ENCODE assay signal across 2 fruit fly cellular contexts in the genomic region with DNA sequence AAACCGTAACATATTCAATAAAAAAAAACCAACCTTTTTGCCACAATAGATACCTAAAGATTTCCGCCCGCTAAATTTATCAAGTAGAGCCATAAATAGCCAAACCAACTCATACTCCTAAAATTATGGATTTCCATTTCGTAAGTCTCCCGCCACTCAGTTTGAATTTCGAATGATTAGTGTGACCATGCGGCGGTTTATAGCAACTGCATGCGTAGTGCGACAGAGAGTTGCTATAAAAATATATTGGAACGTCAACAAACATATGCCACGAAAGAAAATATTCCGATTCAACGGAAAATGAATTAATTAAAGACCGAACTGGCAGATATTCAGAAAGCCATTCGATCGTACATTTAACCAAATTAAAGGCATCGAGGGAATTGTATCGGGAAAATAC.
TF ChIP-seq lines count a peak whose summit lies in the region.

A gene (plus strand): TSS at position 222 of the 400 bp plus-strand sequence.

- no peak for TF ChIP-seq CTCF in whole organism, embryonic (GFP tag; optimal IDR thresholded peaks at IDR 0.05; lab: Kevin White, UChicago)

TF ChIP-seq in whole organism, embryonic, 481 proteins besides CTCF, POLR2A, EP300 and RAD21 (continues in another document):
- 0 out of 2 replicates have a peak, but pooled peaks have one; percentile 32 for TF ChIP-seq Dref (GFP tag; IDR thresholded peaks at IDR 0.05; lab: Robert Waterston, UW)
- TF ChIP-seq lola (GFP tag; optimal IDR thresholded peaks at IDR 0.05; lab: Kevin White, UChicago) = no peak
- no peak for TF ChIP-seq trem (tag; optimal IDR thresholded peaks at IDR 0.05; lab: Kevin White, UChicago)
- peak; percentile 89 for TF ChIP-seq E2f2 (GFP tag; IDR thresholded peaks at IDR 0.05; lab: Robert Waterston, UW)
- TF ChIP-seq dan (GFP tag; IDR thresholded peaks at IDR 0.05; lab: Robert Waterston, UW) = no peak
- no peak for TF ChIP-seq Max (GFP tag; optimal IDR thresholded peaks at IDR 0.05; lab: Kevin White, UChicago)
- TF ChIP-seq ttk (GFP tag; IDR thresholded peaks at IDR 0.05; lab: Robert Waterston, UW) = no peak
- no peak for TF ChIP-seq corto (GFP tag; optimal IDR thresholded peaks at IDR 0.05; lab: Kevin White, UChicago)
- peak; percentile 91 for TF ChIP-seq Dp (GFP tag; optimal IDR thresholded peaks at IDR 0.05; lab: Kevin White, UChicago)
- TF ChIP-seq Dad (GFP tag; optimal IDR thresholded peaks at IDR 0.05; lab: Kevin White, UChicago) = no peak
- TF ChIP-seq CG9609 (GFP tag; optimal IDR thresholded peaks at IDR 0.05; lab: Kevin White, UChicago) = no peak
- TF ChIP-seq Sin3A (optimal IDR thresholded peaks at IDR 0.05; lab: Kevin White, UChicago) = no peak
- no peak for TF ChIP-seq CG7745 (tag; optimal IDR thresholded peaks at IDR 0.05; lab: Kevin White, UChicago)
- TF ChIP-seq eve (GFP tag; optimal IDR thresholded peaks at IDR 0.05; lab: Kevin White, UChicago) = no peak
- no peak for TF ChIP-seq CG12071 (GFP tag; optimal IDR thresholded peaks at IDR 0.05; lab: Kevin White, UChicago)
- no peak for TF ChIP-seq HmgZ (tag; optimal IDR thresholded peaks at IDR 0.05; lab: Kevin White, UChicago)
- TF ChIP-seq Ssrp (tag; optimal IDR thresholded peaks at IDR 0.05; lab: Kevin White, UChicago) = no peak
- peak; percentile 79 for TF ChIP-seq gfzf (GFP tag; optimal IDR thresholded peaks at IDR 0.05; lab: Kevin White, UChicago)
- TF ChIP-seq MBD-R2 (GFP tag; IDR thresholded peaks at IDR 0.05; lab: Robert Waterston, UW) = peak; percentile 29; the same call in 1 of the 2 replicates
- no peak for TF ChIP-seq CG11247 (GFP tag; IDR thresholded peaks at IDR 0.05; lab: Robert Waterston, UW)
- TF ChIP-seq CG3995 (GFP tag; optimal IDR thresholded peaks at IDR 0.05; lab: Kevin White, UChicago) = peak; percentile 13
- no peak for TF ChIP-seq CG7556 (GFP tag; optimal IDR thresholded peaks at IDR 0.05; lab: Kevin White, UChicago)
- TF ChIP-seq wdn (GFP tag; IDR thresholded peaks at IDR 0.05; lab: Robert Waterston, UW) = no peak
- TF ChIP-seq MESR4 (GFP tag; optimal IDR thresholded peaks at IDR 0.05; lab: Kevin White, UChicago) = peak; percentile 43
- TF ChIP-seq stwl (tag; optimal IDR thresholded peaks at IDR 0.05; lab: Kevin White, UChicago) = peak; percentile 25
- no peak for TF ChIP-seq pum (GFP tag; optimal IDR thresholded peaks at IDR 0.05; lab: Kevin White, UChicago)
- TF ChIP-seq gt (GFP tag; IDR thresholded peaks at IDR 0.05; lab: Robert Waterston, UW) = no peak
- peak; percentile 34 for TF ChIP-seq CG13287 (GFP tag; IDR thresholded peaks at IDR 0.05; lab: Robert Waterston, UW; ENCODE audit: partially characterized antibody)
- peak; percentile 2 for TF ChIP-seq kay (GFP tag; optimal IDR thresholded peaks at IDR 0.05; lab: Kevin White, UChicago)
- no peak for TF ChIP-seq vfl (GFP tag; optimal IDR thresholded peaks at IDR 0.05; lab: Kevin White, UChicago)
- TF ChIP-seq pzg (GFP tag; optimal IDR thresholded peaks at IDR 0.05; lab: Kevin White, UChicago) = peak; percentile 55
- TF ChIP-seq CG5180 (GFP tag; optimal IDR thresholded peaks at IDR 0.05; lab: Kevin White, UChicago) = no peak
- peak; percentile 12; the same call in 1 of the 2 replicates for TF ChIP-seq bbx (GFP tag; IDR thresholded peaks at IDR 0.05; lab: Robert Waterston, UW; ENCODE audit: partially characterized antibody)
- no peak for TF ChIP-seq toy (GFP tag; IDR thresholded peaks at IDR 0.05; lab: Robert Waterston, UW)
- 0 out of 3 replicates have a peak, but pooled peaks have one; percentile 33 for TF ChIP-seq Doc3 (GFP tag; IDR thresholded peaks at IDR 0.05; lab: Robert Waterston, UW; ENCODE audit: partially characterized antibody)
- peak; percentile 47 for TF ChIP-seq BEAF-32 (GFP tag; optimal IDR thresholded peaks at IDR 0.05; lab: Kevin White, UChicago)
- TF ChIP-seq CG9797 (GFP tag; optimal IDR thresholded peaks at IDR 0.05; lab: Kevin White, UChicago) = peak; percentile 71
- no peak for TF ChIP-seq Vsx1 (GFP tag; optimal IDR thresholded peaks at IDR 0.05; lab: Kevin White, UChicago)
- peak; percentile 0 for TF ChIP-seq Ets97D (GFP tag; optimal IDR thresholded peaks at IDR 0.05; lab: Kevin White, UChicago)
- peak; percentile 35 for TF ChIP-seq Sry-δ (GFP tag; optimal IDR thresholded peaks at IDR 0.05; lab: Kevin White, UChicago)
- TF ChIP-seq Tbp (GFP tag; optimal IDR thresholded peaks at IDR 0.05; lab: Kevin White, UChicago) = no peak
- TF ChIP-seq btn (GFP tag; optimal IDR thresholded peaks at IDR 0.05; lab: Kevin White, UChicago) = no peak
- peak; percentile 1 for TF ChIP-seq CG2116 (GFP tag; optimal IDR thresholded peaks at IDR 0.05; lab: Kevin White, UChicago)

TF ChIP-seq in whole organism, wandering third instar larva, 38 proteins besides CTCF, POLR2A, EP300 and RAD21:
- TF ChIP-seq Dfd (GFP tag; optimal IDR thresholded peaks at IDR 0.05; lab: Kevin White, UChicago) = no peak
- TF ChIP-seq Myc (optimal IDR thresholded peaks at IDR 0.05; lab: Kevin White, UChicago) = peak; percentile 42
